Fruit fly (Drosophila melanogaster) whole organism: ENCODE measurements around the gene slmo.

Experiments used
- CG8478 ChIP-seq: fragments of >200 bp; optimal IDR thresholded peaks from 2 replicates; lab custom pipeline; 2018; ENCODE audit warnings: inconsistent platforms
- EcR ChIP-seq, 2 experiments: fragments of >200 bp; optimal IDR thresholded peaks; 2 replicates each; lab custom pipeline; 2017; ENCODE audit warnings: missing biosample characterization in 2 of 2, missing genetic modification characterization in 2 of 2, missing genetic modification reagents in 2 of 2

DNA sequence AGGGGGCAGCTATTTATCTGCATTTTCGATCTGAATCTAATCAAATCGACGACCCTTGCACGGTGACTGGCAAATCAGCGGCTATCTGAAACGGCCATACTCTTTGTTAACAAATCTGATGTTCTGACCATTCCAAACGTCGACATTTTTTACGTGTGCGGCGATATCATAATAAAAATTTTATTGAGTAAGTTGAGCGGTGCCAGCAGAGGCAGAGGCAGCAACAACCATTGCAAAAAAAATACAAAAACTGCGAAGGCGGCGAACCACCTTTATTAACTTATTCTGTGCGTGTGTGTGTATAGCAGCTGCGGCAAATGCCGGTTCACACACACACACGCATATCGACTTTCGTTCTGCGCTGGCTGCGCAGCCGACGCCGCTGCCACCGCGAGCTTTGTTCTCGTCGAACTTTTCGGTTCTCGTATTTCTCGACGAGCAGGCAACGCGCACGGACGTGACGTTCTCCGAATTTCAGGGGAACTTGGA lies 33.7 kb upstream of the slmo start, which contains the start of gene Kr-h1:
- no peak for TF ChIP-seq CG8478
- TF ChIP-seq EcR (GFP tag; optimal IDR thresholded peaks at IDR 0.05; lab: Kevin White, UChicago) = no peak
